Worm (Caenorhabditis elegans): ENCODE results near the gene F40F8.4.

F40F8.4 gene

ce11 chrII:11099841-11100240 is 40.2 kb downstream of the F40F8.4 start, which contains the start of gene C09H10.4:
TSS of gene C09H10.4 (plus strand) at chrII:11100141.
- no peak for TF ChIP-seq madf-3 (GFP tag; IDR thresholded peaks at IDR 0.05)
- TF ChIP-seq Y79H2A.3 (GFP tag; conservative IDR thresholded peaks at IDR 0.05): peak; percentile 54; the same call in 1 of the 2 replicates
- no peak for TF ChIP-seq F55B11.4 (tag; optimal IDR thresholded peaks at IDR 0.05; ENCODE audit: borderline replicate concordance, insufficient read depth)

ce11 chrII:11097154-11097887 is 42.7 kb downstream of the F40F8.4 start, which contains the start of the genes rpl-36.A and nuo-1:
TSS of gene rpl-36.A (minus strand) at chrII:11097204.
TSS of gene nuo-1 (plus strand) at chrII:11097837.
- TF ChIP-seq lir-1 (GFP tag; conservative IDR thresholded peaks at IDR 0.05) (no peak), nfya-2 (GFP tag; IDR thresholded peaks at IDR 0.05) (no peak), lin-35 (GFP tag; optimal IDR thresholded peaks at IDR 0.05) (peak in 1 of 3 experiments; percentile 67), ztf-6 (GFP tag; IDR thresholded peaks at IDR 0.05) (no peak), aptf-3 (GFP tag; IDR thresholded peaks at IDR 0.05) (no peak), madf-3 (GFP tag; IDR thresholded peaks at IDR 0.05) (no peak), dpff-1 (tag; optimal IDR thresholded peaks at IDR 0.05) (no peak), ztf-18 (tag; optimal IDR thresholded peaks at IDR 0.05) (peak; percentile 32), lin-54 (GFP tag; optimal IDR thresholded peaks at IDR 0.05) (peak; percentile 73), Y95B8A.8 (GFP tag; IDR thresholded peaks at IDR 0.05) (no peak), ztf-26 (tag; optimal IDR thresholded peaks at IDR 0.05) (no peak), let-526 (GFP tag; IDR thresholded peaks at IDR 0.05) (no peak), K11D2.4 (GFP tag; IDR thresholded peaks at IDR 0.05) (0 out of 2 replicates have a peak, but pooled peaks have one; percentile 9), cebp-2 (GFP tag; IDR thresholded peaks at IDR 0.05) (no peak), ZK185.1 (tag; optimal IDR thresholded peaks at IDR 0.05; ENCODE audit: poor library complexity, severe bottlenecking) (peak; percentile 50), ceh-100 (GFP tag; IDR thresholded peaks at IDR 0.05) (no peak), sptf-2 (GFP tag; optimal IDR thresholded peaks at IDR 0.05) (no peak), D2030.7 (GFP tag; IDR thresholded peaks at IDR 0.05) (peak; percentile 71), ccch-3 (GFP tag; optimal IDR thresholded peaks at IDR 0.05) (no peak), efl-1 (GFP tag; optimal IDR thresholded peaks at IDR 0.05) (peak; percentile 13), akir-1 (GFP tag; optimal IDR thresholded peaks at IDR 0.05) (no peak), F22D6.2 (tag; optimal IDR thresholded peaks at IDR 0.05) (no peak), mxl-1 (tag; optimal IDR thresholded peaks at IDR 0.05) (no peak), dox-1 (GFP tag; IDR thresholded peaks at IDR 0.05) (peak; percentile 38; the same call in 1 of the 2 replicates), hmg-1.2 (GFP tag; IDR thresholded peaks at IDR 0.05) (peak; percentile 42; the same call in 1 of the 2 replicates), madf-10 (tag; optimal IDR thresholded peaks at IDR 0.05) (no peak), cebp-1 (GFP tag; IDR thresholded peaks at IDR 0.05) (no peak), cebp-1 (tag; optimal IDR thresholded peaks at IDR 0.05) (peak; percentile 49), madf-8 (GFP tag; conservative IDR thresholded peaks at IDR 0.05) (peak; percentile 55), attf-5 (GFP tag; optimal IDR thresholded peaks at IDR 0.05) (peak; percentile 89), C17E4.6 (GFP tag; IDR thresholded peaks at IDR 0.05) (no peak), F49E8.2 (tag; optimal IDR thresholded peaks at IDR 0.05; ENCODE audit: insufficient read depth) (peak; percentile 47), hmg-20 (GFP tag; IDR thresholded peaks at IDR 0.05) (no peak), snpc-1.1 (tag; optimal IDR thresholded peaks at IDR 0.05; ENCODE audit: insufficient read depth) (peak; percentile 16), nhr-80 (tag; optimal IDR thresholded peaks at IDR 0.05) (peak; percentile 32), mcd-1 (GFP tag; IDR thresholded peaks at IDR 0.05) (peak; percentile 70), snpc-3.4 (tag; optimal IDR thresholded peaks at IDR 0.05) (peak; percentile 60), pha-4 (tag; optimal IDR thresholded peaks at IDR 0.05) (peak; percentile 64), F37B4.10 (GFP tag; IDR thresholded peaks at IDR 0.05) (no peak), rcor-1 (GFP tag; IDR thresholded peaks at IDR 0.05) (0 out of 2 replicates have a peak, but pooled peaks have one; percentile 19), F23B12.7 (tag; optimal IDR thresholded peaks at IDR 0.05; ENCODE audit: insufficient read depth) (peak; percentile 91), F57A8.1 (GFP tag; optimal IDR thresholded peaks at IDR 0.05) (no peak), athp-1 (tag; optimal IDR thresholded peaks at IDR 0.05) (no peak)
